Worm (Caenorhabditis elegans) whole organism, L1 larva: ENCODE measurements around the gene puf-5.

ENCODE experiments used
- C16A3.4 ChIP-seq: fragments of 150-350 bp; optimal IDR thresholded peaks from 2 replicates; lab custom pipeline; 2014; ENCODE audit warnings: missing biosample characterization, missing genetic modification characterization
- C34B4.2 ChIP-seq: sonication (generic microtip); optimal IDR thresholded peaks from 2 replicates; lab custom pipeline; 2017; ENCODE audit warnings: mild to moderate bottlenecking, missing genetic modification characterization, missing compliant biosample characterization
- F16B12.6 ChIP-seq: fragments of 150-350 bp; optimal IDR thresholded peaks from 2 replicates; lab custom pipeline; 2014; ENCODE audit warnings: missing biosample characterization, missing genetic modification characterization
- Y116A8C.19 ChIP-seq: sonication (generic microtip); optimal IDR thresholded peaks from 2 replicates; lab custom pipeline; 2016; ENCODE audit warnings: missing compliant biosample characterization, missing genetic modification characterization, borderline replicate concordance
- aha-1 ChIP-seq: fragments of 150-350 bp; optimal IDR thresholded peaks from 2 replicates; lab custom pipeline; 2014; ENCODE audit warnings: missing biosample characterization, missing genetic modification characterization
- ama-1 ChIP-seq: fragments of 150-350 bp; optimal IDR thresholded peaks from 2 replicates; lab custom pipeline; 2014
- ceh-63 ChIP-seq: fragments of 200-800 bp; sonication (Bioruptor generic); optimal IDR thresholded peaks from 2 replicates; lab custom pipeline; 2018; ENCODE audit warnings: mild to moderate bottlenecking, missing genetic modification characterization, missing compliant biosample characterization
- ceh-8 ChIP-seq: fragments of 200-800 bp; sonication (Bioruptor generic); optimal IDR thresholded peaks from 2 replicates; lab custom pipeline; 2018; ENCODE audit warnings: mild to moderate bottlenecking, missing genetic modification characterization, moderate library complexity, missing compliant biosample characterization
- egl-27 ChIP-seq, 2 experiments: fragments of 150-350 bp in 1 of 2; sonication (generic microtip); optimal IDR thresholded peaks; 3 replicates each; lab custom pipeline; 2017 to 2018; ENCODE audit warnings: missing biosample characterization in 2 of 2, missing genetic modification characterization in 2 of 2, missing genetic modification reagents in 2 of 2
- elt-2 ChIP-seq: sonication (generic microtip); optimal IDR thresholded peaks from 2 replicates; lab custom pipeline; 2016; ENCODE audit warnings: missing genetic modification characterization, mild to moderate bottlenecking, inconsistent platforms, missing compliant biosample characterization, missing genetic modification reagents
- elt-3 ChIP-seq, 6 experiments: fragments of 150-350 bp in 1 of 6; sonication (generic microtip); optimal IDR thresholded peaks; 2 replicates each; lab custom pipeline; 2017 to 2018; ENCODE audit warnings: missing biosample characterization in 6 of 6, missing genetic modification characterization in 6 of 6, inconsistent platforms in 1 of 6
- fkh-10 ChIP-seq: sonication (generic microtip); optimal IDR thresholded peaks from 2 replicates; lab custom pipeline; 2017; ENCODE audit warnings: missing biosample characterization, missing genetic modification reagents, missing genetic modification characterization
- fkh-8 ChIP-seq: sonication (generic microtip); optimal IDR thresholded peaks from 2 replicates; lab custom pipeline; 2016; ENCODE audit warnings: mild to moderate bottlenecking, missing genetic modification characterization, missing compliant biosample characterization
- fos-1 ChIP-seq: fragments of 150-350 bp; optimal IDR thresholded peaks from 2 replicates; lab custom pipeline; 2014; ENCODE audit warnings: missing biosample characterization, missing genetic modification characterization
- grh-1 ChIP-seq: fragments of 200-800 bp; sonication (Bioruptor generic); IDR thresholded peaks from 2 replicates; pipeline ENCODE4 v1.3.6; 2022; ENCODE audit warnings: missing genetic modification reagents, missing genetic modification characterization, missing compliant biosample characterization
- hlh-17 ChIP-seq: fragments of 200-800 bp; sonication (Bioruptor generic); optimal IDR thresholded peaks from 2 replicates; lab custom pipeline; 2018; ENCODE audit warnings: missing genetic modification characterization, mild to moderate bottlenecking, missing compliant biosample characterization, moderate library complexity, borderline replicate concordance
- isw-1 ChIP-seq: fragments of 200-800 bp; sonication (Bioruptor generic); IDR thresholded peaks from 2 replicates; pipeline ENCODE4 v1.3.6; 2022; ENCODE audit warnings: missing genetic modification characterization, missing compliant biosample characterization
- jun-1 ChIP-seq: fragments of 150-350 bp; optimal IDR thresholded peaks from 2 replicates; lab custom pipeline; 2014; ENCODE audit warnings: missing biosample characterization, missing genetic modification reagents, missing genetic modification characterization
- lin-14 ChIP-seq: fragments of 200-800 bp; sonication (Bioruptor generic); optimal IDR thresholded peaks from 2 replicates; lab custom pipeline; 2018; ENCODE audit warnings: mild to moderate bottlenecking, missing genetic modification characterization, moderate library complexity, missing compliant biosample characterization
- lin-35 ChIP-seq, 2 experiments: fragments of 150-350 bp; optimal IDR thresholded peaks; 2 replicates each; lab custom pipeline; 2014; ENCODE audit warnings: missing biosample characterization in 2 of 2, missing genetic modification characterization in 2 of 2, missing genetic modification reagents in 2 of 2
- lsy-2 ChIP-seq, 2 experiments: fragments of 150-350 bp; optimal IDR thresholded peaks; 2 replicates each; lab custom pipeline; 2014; ENCODE audit warnings: missing biosample characterization in 2 of 2, missing genetic modification characterization in 2 of 2
- mab-9 ChIP-seq: fragments of 200-800 bp; sonication (Bioruptor generic); IDR thresholded peaks from 2 replicates; pipeline ENCODE4 v1.3.6; 2022; ENCODE audit warnings: missing genetic modification reagents, missing genetic modification characterization, missing compliant biosample characterization
- mdl-1 ChIP-seq, 2 experiments: fragments of 150-350 bp; optimal IDR thresholded peaks; 2 replicates each; lab custom pipeline; 2014 to 2017; ENCODE audit warnings: missing biosample characterization in 2 of 2, missing genetic modification characterization in 2 of 2, inconsistent platforms in 1 of 2
- mef-2 ChIP-seq: fragments of 150-350 bp; optimal IDR thresholded peaks from 2 replicates; lab custom pipeline; 2014; ENCODE audit warnings: missing biosample characterization, missing genetic modification characterization
- mep-1 ChIP-seq: fragments of 150-350 bp; optimal IDR thresholded peaks from 2 replicates; lab custom pipeline; 2014; ENCODE audit warnings: missing biosample characterization, missing genetic modification characterization
- nhr-237 ChIP-seq: fragments of 150-350 bp; optimal IDR thresholded peaks from 2 replicates; lab custom pipeline; 2014; ENCODE audit warnings: missing biosample characterization, missing genetic modification characterization
- nhr-28 ChIP-seq: fragments of 150-350 bp; optimal IDR thresholded peaks from 2 replicates; lab custom pipeline; 2014; ENCODE audit warnings: missing biosample characterization, missing genetic modification characterization
- nhr-47 ChIP-seq: sonication (generic microtip); optimal IDR thresholded peaks from 2 replicates; lab custom pipeline; 2016; ENCODE audit warnings: mild to moderate bottlenecking, missing genetic modification characterization, moderate library complexity, missing compliant biosample characterization
- nhr-76 ChIP-seq: sonication (generic microtip); optimal IDR thresholded peaks from 2 replicates; lab custom pipeline; 2017; ENCODE audit warnings: missing biosample characterization, missing genetic modification characterization
- nhr-84 ChIP-seq: sonication (generic microtip); optimal IDR thresholded peaks from 2 replicates; lab custom pipeline; 2017; ENCODE audit warnings: missing biosample characterization, missing genetic modification characterization
- nhr-85 ChIP-seq: sonication (generic microtip); peaks from one replicate; lab custom pipeline; 2016; ENCODE audit warnings: missing genetic modification characterization, inconsistent platforms, missing compliant biosample characterization
- nhr-90 ChIP-seq: sonication (generic microtip); optimal IDR thresholded peaks from 2 replicates; lab custom pipeline; 2016; ENCODE audit warnings: mild to moderate bottlenecking, missing genetic modification characterization, missing compliant biosample characterization; ENCODE audit not compliant: poor library complexity
- pag-3 ChIP-seq: sonication (generic microtip); optimal IDR thresholded peaks from 2 replicates; lab custom pipeline; 2017; ENCODE audit warnings: missing genetic modification characterization, mild to moderate bottlenecking, missing compliant biosample characterization, antibody characterized with exemption, borderline replicate concordance; ENCODE audit not compliant: insufficient read depth
- pax-3 ChIP-seq: fragments of 200-800 bp; sonication (Bioruptor generic); optimal IDR thresholded peaks from 2 replicates; lab custom pipeline; 2018; ENCODE audit warnings: mild to moderate bottlenecking, missing genetic modification characterization, moderate library complexity, missing compliant biosample characterization
- pqm-1 ChIP-seq: sonication (generic microtip); optimal IDR thresholded peaks from 3 replicates; lab custom pipeline; 2017; ENCODE audit warnings: missing biosample characterization, missing genetic modification characterization
- skn-1 ChIP-seq: fragments of 150-350 bp; optimal IDR thresholded peaks from 2 replicates; lab custom pipeline; 2014; ENCODE audit warnings: missing biosample characterization, missing genetic modification characterization
- sox-4 ChIP-seq: sonication (generic microtip); optimal IDR thresholded peaks from 2 replicates; lab custom pipeline; 2016; ENCODE audit warnings: missing genetic modification characterization, missing compliant biosample characterization
- sptf-1 ChIP-seq: fragments of 150-350 bp; optimal IDR thresholded peaks from 2 replicates; lab custom pipeline; 2014; ENCODE audit warnings: missing biosample characterization, missing genetic modification characterization
- swsn-7 ChIP-seq: sonication (generic microtip); optimal IDR thresholded peaks from 2 replicates; lab custom pipeline; 2016; ENCODE audit warnings: missing genetic modification characterization, missing compliant biosample characterization
- tbx-2 ChIP-seq: sonication (generic microtip); optimal IDR thresholded peaks from 2 replicates; lab custom pipeline; 2016; ENCODE audit warnings: missing genetic modification characterization, missing compliant biosample characterization
- unc-130 ChIP-seq: fragments of 150-350 bp; optimal IDR thresholded peaks from 2 replicates; lab custom pipeline; 2017; ENCODE audit warnings: missing biosample characterization, missing genetic modification characterization, inconsistent platforms
- unc-30 ChIP-seq: sonication (generic microtip); optimal IDR thresholded peaks from 2 replicates; lab custom pipeline; 2017; ENCODE audit warnings: missing biosample characterization, missing genetic modification characterization
- unc-86 ChIP-seq: sonication (generic microtip); optimal IDR thresholded peaks from 2 replicates; lab custom pipeline; 2016; ENCODE audit warnings: missing genetic modification characterization, missing compliant biosample characterization
- unc-98 ChIP-seq: fragments of 200-800 bp; sonication (Bioruptor generic); IDR thresholded peaks from 2 replicates; pipeline ENCODE4 v1.3.6; 2022; ENCODE audit warnings: missing genetic modification characterization, missing compliant biosample characterization
- vab-15 ChIP-seq: sonication (generic microtip); optimal IDR thresholded peaks from 2 replicates; lab custom pipeline; 2017; ENCODE audit warnings: missing genotype, mild to moderate bottlenecking, missing genetic modification characterization, missing compliant biosample characterization
- xbp-1 ChIP-seq: sonication (generic microtip); optimal IDR thresholded peaks from 2 replicates; lab custom pipeline; 2016; ENCODE audit warnings: missing genetic modification characterization, missing compliant biosample characterization
- zip-4 ChIP-seq: fragments of 200-800 bp; sonication (Bioruptor generic); optimal IDR thresholded peaks from 2 replicates; lab custom pipeline; 2018; ENCODE audit warnings: mild to moderate bottlenecking, missing genetic modification characterization, moderate library complexity, missing compliant biosample characterization

Gene puf-5

DNA sequence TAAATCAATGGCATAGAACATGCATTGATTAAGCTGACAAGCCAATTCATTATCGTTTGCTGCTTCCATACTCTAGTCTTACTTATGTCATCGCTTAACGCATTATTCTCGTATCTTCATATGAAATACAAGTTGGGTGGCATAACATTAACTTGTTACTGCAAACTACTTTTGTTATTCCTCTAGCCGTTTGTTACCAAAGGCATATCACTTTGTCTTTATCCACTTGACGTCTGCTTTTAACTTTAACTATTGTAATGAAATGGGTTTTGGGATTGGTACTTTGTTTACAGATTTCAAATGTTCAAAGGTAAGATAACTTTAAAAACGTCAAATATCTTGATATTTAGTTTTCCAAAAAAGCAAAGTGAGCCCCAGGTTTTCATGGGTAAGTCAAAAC is 39.3 kb upstream of the puf-5 start, which contains the start of gene W01C9.2:
Gene W01C9.2 (plus strand): TSS at position 301 of the 400 bp plus-strand sequence.
- no peak for TF ChIP-seq hlh-17
- TF ChIP-seq swsn-7 = no peak
- TF ChIP-seq ama-1 = no peak

DNA sequence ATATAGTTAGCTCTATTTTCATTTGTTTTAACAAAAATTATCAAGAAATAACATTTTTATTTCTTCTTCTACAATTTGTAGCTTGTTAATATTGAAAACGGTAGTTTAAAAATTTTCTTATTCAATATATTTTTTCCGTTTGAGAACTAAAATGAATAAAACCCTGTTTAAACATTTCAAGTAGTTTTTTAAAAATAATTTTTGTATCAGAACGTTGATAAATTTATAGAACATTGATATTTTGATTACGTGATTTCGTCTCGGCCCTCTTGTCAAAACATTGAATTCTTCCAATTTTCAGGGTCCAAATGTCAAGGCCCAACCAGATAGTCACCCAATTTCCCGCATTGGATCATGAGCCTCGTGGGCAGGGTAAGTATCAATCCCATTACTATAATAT is 34.9 kb upstream of the puf-5 start, which contains the start of gene pqn-73:
Gene pqn-73 (plus strand): TSS at position 301 of the 400 bp plus-strand sequence.
- TF ChIP-seq swsn-7 = no peak
- TF ChIP-seq C34B4.2 (tag; lab: Kevin White, UChicago) = no peak
- TF ChIP-seq nhr-47 (tag; lab: Kevin White, UChicago) = no peak
- no peak for TF ChIP-seq jun-1
- no peak for TF ChIP-seq tbx-2
- no peak for TF ChIP-seq fos-1 (tag; lab: Kevin White, UChicago)
- no peak for TF ChIP-seq pqm-1 (tag; lab: Kevin White, UChicago)
- no peak for TF ChIP-seq sptf-1 (tag; lab: Kevin White, UChicago)
- TF ChIP-seq F16B12.6 = no peak
- TF ChIP-seq aha-1 (tag; lab: Kevin White, UChicago) = no peak

ce11 chrII:8545315-8545714 is 30.0 kb upstream of the puf-5 start, which contains the start of gene decr-1.2:
decr-1.2 (plus strand) TSS chrII:8545615.
- no peak for TF ChIP-seq pax-3 (tag; lab: Kevin White, UChicago)
- TF ChIP-seq nhr-85 (tag; lab: Kevin White, UChicago) = no peak
- TF ChIP-seq mef-2 = no peak
- TF ChIP-seq egl-27 (tag; optimal IDR thresholded peaks at IDR 0.05; lab: Kevin White, UChicago) = no peak
- no peak for TF ChIP-seq elt-2 (tag; lab: Kevin White, UChicago)
- no peak for TF ChIP-seq F16B12.6
- no peak for TF ChIP-seq elt-3 (tag; optimal IDR thresholded peaks at IDR 0.05; lab: Kevin White, UChicago)
- TF ChIP-seq unc-130 (tag; lab: Kevin White, UChicago) = no peak
- TF ChIP-seq mep-1 (tag; lab: Kevin White, UChicago) = no peak
- no peak for TF ChIP-seq lsy-2 (tag; optimal IDR thresholded peaks at IDR 0.05; lab: Kevin White, UChicago)
- no peak for TF ChIP-seq nhr-237
- no peak for TF ChIP-seq ceh-63 (GFP tag; lab: Kevin White, UChicago)
- no peak for TF ChIP-seq ceh-8 (GFP tag; lab: Kevin White, UChicago)
- no peak for TF ChIP-seq unc-30 (tag; lab: Kevin White, UChicago)
- no peak for TF ChIP-seq xbp-1 (tag; lab: Kevin White, UChicago)
- TF ChIP-seq hlh-17 = no peak
- TF ChIP-seq lin-35 (GFP tag; optimal IDR thresholded peaks at IDR 0.05; lab: Kevin White, UChicago) = no peak

DNA sequence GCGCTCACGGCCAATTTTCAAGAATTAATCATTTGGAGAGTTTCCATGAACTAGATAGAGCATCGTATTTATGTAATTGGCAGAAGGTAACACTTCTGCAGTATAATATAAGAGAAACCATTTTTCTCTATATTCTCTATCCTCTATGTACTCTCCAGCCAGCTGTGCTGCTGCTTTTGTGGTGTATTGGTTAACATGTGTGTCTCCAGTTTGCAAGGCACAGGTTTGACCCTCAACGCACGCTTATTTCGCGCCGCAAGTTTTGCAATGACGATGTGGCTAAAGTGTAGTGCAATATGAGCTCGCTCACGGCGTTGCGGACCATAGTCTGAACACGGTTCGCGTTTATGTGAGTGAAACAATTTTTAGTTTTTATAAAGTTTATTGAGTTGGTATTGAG is 28.4 kb upstream of the puf-5 start:
- no peak for TF ChIP-seq isw-1 (GFP tag; lab: Robert Waterston, UW)
- TF ChIP-seq nhr-84 (tag; lab: Kevin White, UChicago) = no peak
- TF ChIP-seq mdl-1 (tag; optimal IDR thresholded peaks at IDR 0.05; lab: Kevin White, UChicago) = peak in 1 of 2 experiments; percentile 60
- no peak for TF ChIP-seq unc-130 (tag; lab: Kevin White, UChicago)
- no peak for TF ChIP-seq unc-98 (GFP tag; lab: Robert Waterston, UW)
- no peak for TF ChIP-seq mef-2
- TF ChIP-seq jun-1 = no peak
- TF ChIP-seq mep-1 (tag; lab: Kevin White, UChicago) = peak; percentile 66
- TF ChIP-seq pax-3 (tag; lab: Kevin White, UChicago) = no peak
- TF ChIP-seq lin-14 (GFP tag; lab: Kevin White, UChicago) = no peak
- no peak for TF ChIP-seq pag-3 (tag; lab: Kevin White, UChicago)
- no peak for TF ChIP-seq Y116A8C.19 (tag; lab: Kevin White, UChicago)
- no peak for TF ChIP-seq vab-15 (tag; lab: Kevin White, UChicago)
- TF ChIP-seq nhr-90 = peak; percentile 44
- no peak for TF ChIP-seq nhr-76 (tag; lab: Kevin White, UChicago)
- TF ChIP-seq zip-4 (GFP tag; lab: Kevin White, UChicago) = no peak
- no peak for TF ChIP-seq fkh-8
- no peak for TF ChIP-seq sox-4 (tag; lab: Kevin White, UChicago)
- peak in 1 of 2 experiments; percentile 69 for TF ChIP-seq lsy-2 (tag; optimal IDR thresholded peaks at IDR 0.05; lab: Kevin White, UChicago)
- no peak for TF ChIP-seq mab-9 (GFP tag; lab: Robert Waterston, UW)
- TF ChIP-seq aha-1 (tag; lab: Kevin White, UChicago) = no peak
- TF ChIP-seq nhr-28 (tag; lab: Kevin White, UChicago) = no peak
- no peak for TF ChIP-seq grh-1
- TF ChIP-seq fos-1 (tag; lab: Kevin White, UChicago) = peak; percentile 25
- peak; percentile 78 for TF ChIP-seq C16A3.4 (tag; lab: Kevin White, UChicago)
- TF ChIP-seq ama-1 = no peak
- no peak for TF ChIP-seq unc-86 (tag; lab: Kevin White, UChicago)
- TF ChIP-seq skn-1 (tag; lab: Kevin White, UChicago) = peak; percentile 65
- TF ChIP-seq fkh-10 (GFP tag; lab: Kevin White, UChicago) = no peak
